Worm (Caenorhabditis elegans) whole organism, mixed stage, embryonic: ENCODE data around the gene W03F9.9.

Source experiments
- bed-3 ChIP-seq: fragments of 200-800 bp; sonication (Bioruptor generic); optimal IDR thresholded peaks from 3 replicates; lab custom pipeline; 2018; ENCODE audit warnings: mild to moderate bottlenecking, missing genetic modification characterization, moderate library complexity, missing compliant biosample characterization
- ceh-83 ChIP-seq: fragments of 200-800 bp; sonication (Bioruptor generic); optimal IDR thresholded peaks from 2 replicates; lab custom pipeline; 2018; ENCODE audit warnings: mild to moderate bottlenecking, missing genetic modification characterization, missing compliant biosample characterization
- unc-120 ChIP-seq: sonication (generic microtip); optimal IDR thresholded peaks from 2 replicates; lab custom pipeline; 2017; ENCODE audit warnings: missing genetic modification characterization, missing compliant biosample characterization; ENCODE audit not compliant: poor library complexity, severe bottlenecking

The W03F9.9 gene

DNA sequence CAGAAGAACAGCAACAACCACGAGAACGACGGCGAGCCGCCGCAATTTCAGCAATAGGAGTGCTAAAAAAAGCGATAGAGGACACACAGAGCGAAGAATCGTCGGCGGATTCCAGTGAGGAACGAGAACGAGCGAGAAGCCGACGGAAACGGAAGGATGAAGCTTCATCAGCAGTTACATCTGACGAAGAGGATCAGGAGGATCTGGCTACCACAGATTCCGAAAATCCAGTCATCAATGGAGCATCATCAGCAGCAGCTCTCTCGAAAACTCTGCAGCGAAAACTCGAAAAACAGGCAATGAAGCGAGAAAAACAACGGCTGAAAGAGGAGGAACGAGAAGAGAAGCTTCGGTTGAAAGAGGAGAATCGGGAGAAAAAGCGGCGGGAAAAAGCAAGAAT, 50.7 kb downstream of the W03F9.9 start:
- TF ChIP-seq bed-3 (GFP tag; lab: Kevin White, UChicago) (no peak), unc-120 (tag; lab: Kevin White, UChicago) (no peak), ceh-83 (GFP tag; lab: Kevin White, UChicago) (peak; percentile 38)
